Fruit fly (Drosophila melanogaster) whole organism, adult: ENCODE data around the gene RpS19b.

ENCODE experiments used
- CG14711 ChIP-seq: fragments of 200-800 bp; sonication (Bioruptor generic); optimal IDR thresholded peaks from 2 replicates; lab custom pipeline; 2018; ENCODE audit warnings: missing biosample characterization, mild to moderate bottlenecking, missing genetic modification characterization, moderate library complexity
- CG33017 ChIP-seq: fragments of 200-800 bp; sonication (Bioruptor generic); optimal IDR thresholded peaks from 2 replicates; lab custom pipeline; 2018; ENCODE audit warnings: missing biosample characterization, mild to moderate bottlenecking, missing genetic modification characterization, moderate library complexity
- CG7045 ChIP-seq: fragments of 200-800 bp; sonication (Bioruptor generic); optimal IDR thresholded peaks from 2 replicates; lab custom pipeline; 2017; ENCODE audit warnings: missing biosample characterization, mild to moderate bottlenecking, missing genetic modification characterization
- Clk ChIP-seq: fragments of 200-800 bp; sonication (Bioruptor generic); optimal IDR thresholded peaks from 2 replicates; lab custom pipeline; 2017; ENCODE audit warnings: missing biosample characterization, missing genetic modification characterization
- Crg-1 ChIP-seq: fragments of 200-800 bp; sonication (Bioruptor generic); optimal IDR thresholded peaks from 2 replicates; lab custom pipeline; 2016; ENCODE audit warnings: missing biosample characterization, missing genetic modification characterization
- Hr96 ChIP-seq: fragments of 200-800 bp; sonication (Bioruptor generic); optimal IDR thresholded peaks from 2 replicates; lab custom pipeline; 2016; ENCODE audit warnings: missing biosample characterization, missing genetic modification characterization
- cic ChIP-seq: fragments of 200-800 bp; sonication (Bioruptor generic); optimal IDR thresholded peaks from 2 replicates; lab custom pipeline; 2017; ENCODE audit warnings: missing biosample characterization, mild to moderate bottlenecking, missing genetic modification characterization, moderate library complexity
- cnc ChIP-seq, 2 experiments: fragments of >200 bp; optimal IDR thresholded peaks; 2 replicates each; lab custom pipeline; 2017
- kay ChIP-seq: fragments of 200-800 bp; sonication (Bioruptor generic); peaks from one replicate; lab custom pipeline; 2016; ENCODE audit warnings: missing biosample characterization, missing genetic modification characterization, borderline replicate concordance
- ovo ChIP-seq: fragments of 200-800 bp; sonication (Bioruptor generic); optimal IDR thresholded peaks from 2 replicates; lab custom pipeline; 2016; ENCODE audit warnings: missing biosample characterization, missing genetic modification characterization
- pad ChIP-seq: fragments of 200-800 bp; sonication (Bioruptor generic); optimal IDR thresholded peaks from 3 replicates; lab custom pipeline; 2017; ENCODE audit warnings: missing biosample characterization, missing genetic modification characterization, mild to moderate bottlenecking, moderate library complexity, missing genetic modification reagents

DNA sequence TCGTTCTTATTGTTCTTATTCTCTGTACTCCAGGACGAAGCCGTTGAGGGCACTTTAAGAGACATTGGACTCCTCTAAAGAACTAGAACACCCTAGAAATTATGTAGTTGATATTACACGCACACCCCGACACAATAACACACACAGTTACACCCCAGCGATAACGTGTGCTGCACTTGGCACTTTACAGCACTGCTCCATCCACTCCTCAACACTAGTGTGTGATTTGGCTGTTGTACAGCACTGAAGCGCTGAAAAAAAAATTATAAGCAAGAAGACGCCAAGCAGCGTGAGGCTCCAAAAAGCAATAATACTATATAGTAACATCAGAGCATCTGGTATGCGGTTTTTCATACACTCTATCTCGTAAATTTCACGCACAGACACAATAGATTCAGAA lies 27.5 kb upstream of the RpS19b start:
- TF ChIP-seq ovo (GFP tag; lab: Kevin White, UChicago) (no peak), Crg-1 (GFP tag; lab: Kevin White, UChicago) (no peak), kay (GFP tag; lab: Kevin White, UChicago) (no peak), pad (GFP tag; lab: Kevin White, UChicago) (no peak), Clk (GFP tag; lab: Kevin White, UChicago) (no peak), CG7045 (GFP tag; lab: Kevin White, UChicago) (no peak), cic (no peak), cnc (optimal IDR thresholded peaks at IDR 0.05; lab: Kevin White, UChicago) (no peak), Hr96 (no peak), CG33017 (tag; lab: Kevin White, UChicago) (no peak), CG14711 (tag; lab: Kevin White, UChicago) (no peak)
